Worm (Caenorhabditis elegans): ENCODE measurements around the gene C01C4.2.

DNA sequence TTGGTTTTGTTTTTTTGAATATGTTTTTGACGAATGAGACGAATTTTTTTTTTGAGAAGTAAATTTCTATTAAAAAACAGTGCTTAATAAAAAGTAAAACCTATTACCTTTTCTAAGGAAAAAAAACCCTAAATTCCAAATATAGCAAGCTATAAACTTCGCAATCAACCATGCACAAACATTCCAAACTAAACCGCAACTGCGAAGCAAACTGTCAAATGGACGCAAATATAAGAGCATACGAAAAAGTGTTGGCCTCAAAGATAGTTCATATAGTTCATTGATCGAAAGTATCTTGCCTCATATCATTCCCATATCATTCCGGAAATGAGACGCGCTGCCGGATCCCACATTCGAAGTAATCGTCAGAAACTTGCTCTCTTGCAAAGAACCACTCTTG, 18.3 kb upstream of the C01C4.2 start, which contains the start of gene C01C4.3:
- TF ChIP-seq pha-4 (tag; optimal IDR thresholded peaks at IDR 0.05) (no peak), nhr-28 (tag; optimal IDR thresholded peaks at IDR 0.05) (no peak), eor-1 (tag; optimal IDR thresholded peaks at IDR 0.05) (no peak), nhr-23 (tag; optimal IDR thresholded peaks at IDR 0.05) (no peak), skn-1 (tag; optimal IDR thresholded peaks at IDR 0.05) (no peak), sea-2 (GFP tag; optimal IDR thresholded peaks at IDR 0.05) (no peak)
